Worm (Caenorhabditis elegans) whole organism, L3 larva: ENCODE data around the gene fbxa-199.

Experiments
- R02D3.7 ChIP-seq: fragments of 150-350 bp; optimal IDR thresholded peaks from 2 replicates; lab custom pipeline; 2014; ENCODE audit warnings: missing biosample characterization, missing genetic modification characterization
- ZK546.5 ChIP-seq: sonication (generic microtip); optimal IDR thresholded peaks from 2 replicates; lab custom pipeline; 2017; ENCODE audit warnings: missing biosample characterization, missing genetic modification characterization
- ceh-16 ChIP-seq: sonication (generic microtip); optimal IDR thresholded peaks from 2 replicates; lab custom pipeline; 2017; ENCODE audit warnings: missing biosample characterization, missing genetic modification characterization
- ceh-28 ChIP-seq: fragments of 150-350 bp; optimal IDR thresholded peaks from 2 replicates; lab custom pipeline; 2014; ENCODE audit warnings: missing biosample characterization, missing genetic modification reagents, missing genetic modification characterization
- ceh-9 ChIP-seq: sonication (generic microtip); optimal IDR thresholded peaks from 2 replicates; lab custom pipeline; 2018; ENCODE audit warnings: missing biosample characterization, missing genetic modification characterization
- daf-12 ChIP-seq: fragments of 150-350 bp; optimal IDR thresholded peaks from 2 replicates; lab custom pipeline; 2014; ENCODE audit warnings: missing biosample characterization, missing genetic modification reagents, missing genetic modification characterization
- elt-2 ChIP-seq: sonication (generic microtip); optimal IDR thresholded peaks from 2 replicates; lab custom pipeline; 2016; ENCODE audit warnings: missing genetic modification reagents, mild to moderate bottlenecking, missing genetic modification characterization, missing compliant biosample characterization
- elt-3 ChIP-seq, 3 experiments: fragments of 150-350 bp in 1 of 3; sonication (generic microtip) in 2 of 3; optimal IDR thresholded peaks; 2 replicates in 2 of 3; 4 replicates in 1 of 3; lab custom pipeline; 2014 to 2017; ENCODE audit warnings: missing biosample characterization in 3 of 3, missing genetic modification characterization in 3 of 3
- fkh-10 ChIP-seq: sonication (generic microtip); optimal IDR thresholded peaks from 2 replicates; lab custom pipeline; 2017; ENCODE audit warnings: missing biosample characterization, missing genetic modification reagents, missing genetic modification characterization
- fos-1 ChIP-seq: fragments of 150-350 bp; optimal IDR thresholded peaks from 2 replicates; lab custom pipeline; 2014; ENCODE audit warnings: missing biosample characterization, missing genetic modification characterization
- lin-15B ChIP-seq: fragments of 150-350 bp; optimal IDR thresholded peaks from 2 replicates; lab custom pipeline; 2014; ENCODE audit warnings: missing biosample characterization, missing genetic modification characterization
- lin-39 ChIP-seq: fragments of 150-350 bp; optimal IDR thresholded peaks from 2 replicates; lab custom pipeline; 2018; ENCODE audit warnings: missing biosample characterization, missing genetic modification reagents, missing genetic modification characterization
- lsy-12 ChIP-seq: sonication (generic microtip); optimal IDR thresholded peaks from 2 replicates; lab custom pipeline; 2016; ENCODE audit warnings: mild to moderate bottlenecking, missing genetic modification characterization, missing compliant biosample characterization
- mdl-1 ChIP-seq: fragments of 150-350 bp; optimal IDR thresholded peaks from 2 replicates; lab custom pipeline; 2014; ENCODE audit warnings: missing biosample characterization, missing genetic modification characterization
- mml-1 ChIP-seq: fragments of 150-350 bp; sonication (generic microtip); optimal IDR thresholded peaks from 3 replicates; lab custom pipeline; 2014; ENCODE audit warnings: missing biosample characterization, missing genetic modification characterization
- nfya-1 ChIP-seq: sonication (generic microtip); optimal IDR thresholded peaks from 2 replicates; lab custom pipeline; 2017; ENCODE audit warnings: missing genetic modification characterization, mild to moderate bottlenecking, missing compliant biosample characterization, antibody characterized with exemption, moderate library complexity; ENCODE audit not compliant: insufficient read depth
- nhr-11 ChIP-seq: fragments of 150-350 bp; optimal IDR thresholded peaks from 2 replicates; lab custom pipeline; 2014; ENCODE audit warnings: missing biosample characterization, missing genetic modification characterization
- nhr-12 ChIP-seq: fragments of 150-350 bp; optimal IDR thresholded peaks from 2 replicates; lab custom pipeline; 2014; ENCODE audit warnings: missing biosample characterization, missing genetic modification characterization
- nhr-25 ChIP-seq: sonication (generic microtip); optimal IDR thresholded peaks from 2 replicates; lab custom pipeline; 2017; ENCODE audit warnings: missing biosample characterization, missing genetic modification characterization
- nhr-28 ChIP-seq: fragments of 150-350 bp; optimal IDR thresholded peaks from 2 replicates; lab custom pipeline; 2014; ENCODE audit warnings: missing biosample characterization, missing genetic modification characterization
- nhr-67 ChIP-seq: fragments of 150-350 bp; optimal IDR thresholded peaks from 2 replicates; lab custom pipeline; 2014; ENCODE audit warnings: missing biosample characterization, missing genetic modification characterization
- nhr-77 ChIP-seq: fragments of 150-350 bp; optimal IDR thresholded peaks from 2 replicates; lab custom pipeline; 2014; ENCODE audit warnings: missing biosample characterization, missing genetic modification characterization
- pha-4 ChIP-seq: fragments of 150-350 bp; optimal IDR thresholded peaks from 2 replicates; lab custom pipeline; 2014; ENCODE audit warnings: missing biosample characterization, missing genetic modification reagents, missing genetic modification characterization
- pqm-1 ChIP-seq: fragments of 150-350 bp; optimal IDR thresholded peaks from 2 replicates; lab custom pipeline; 2017; ENCODE audit warnings: missing biosample characterization, missing genetic modification characterization, inconsistent platforms
- sea-2 ChIP-seq: fragments of 150-350 bp; sonication (generic microtip); optimal IDR thresholded peaks from 4 replicates; lab custom pipeline; 2014; ENCODE audit warnings: missing biosample characterization, missing genetic modification reagents, missing genetic modification characterization
- skn-1 ChIP-seq: fragments of 150-350 bp; optimal IDR thresholded peaks from 2 replicates; lab custom pipeline; 2014; ENCODE audit warnings: missing biosample characterization, missing genetic modification characterization
- tbx-2 ChIP-seq: sonication (generic microtip); optimal IDR thresholded peaks from 2 replicates; lab custom pipeline; 2016; ENCODE audit warnings: mild to moderate bottlenecking, missing genetic modification characterization, missing compliant biosample characterization
- unc-39 ChIP-seq: sonication (generic microtip); optimal IDR thresholded peaks from 4 replicates; lab custom pipeline; 2017; ENCODE audit warnings: missing biosample characterization, missing genetic modification characterization
- unc-62 ChIP-seq: fragments of 150-350 bp; sonication (generic microtip); optimal IDR thresholded peaks from 4 replicates; lab custom pipeline; 2014; ENCODE audit warnings: missing biosample characterization, missing genetic modification reagents, missing genetic modification characterization
- zag-1 ChIP-seq: fragments of 150-350 bp; optimal IDR thresholded peaks from 2 replicates; lab custom pipeline; 2014; ENCODE audit warnings: missing biosample characterization, missing genetic modification characterization
- ztf-11 ChIP-seq: fragments of 150-350 bp; optimal IDR thresholded peaks from 2 replicates; lab custom pipeline; 2014; ENCODE audit warnings: missing biosample characterization, missing genetic modification characterization
- ztf-4 ChIP-seq: fragments of 150-350 bp; optimal IDR thresholded peaks from 2 replicates; lab custom pipeline; 2014; ENCODE audit warnings: missing biosample characterization, missing genetic modification characterization

The fbxa-199 gene

ce11 chrV:15397139-15397538, 1.5 kb downstream of the fbxa-199 start:
- TF ChIP-seq nfya-1 (tag; lab: Kevin White, UChicago): no peak
- no peak for TF ChIP-seq pha-4
- no peak for TF ChIP-seq sea-2 (GFP tag; lab: Kevin White, UChicago)
- no peak for TF ChIP-seq R02D3.7 (tag; lab: Kevin White, UChicago)
- no peak for TF ChIP-seq ceh-16 (tag; lab: Kevin White, UChicago)
- TF ChIP-seq ceh-9 (tag; lab: Kevin White, UChicago): no peak
- no peak for TF ChIP-seq nhr-25
- no peak for TF ChIP-seq ztf-4 (tag; lab: Kevin White, UChicago)
- no peak for TF ChIP-seq pqm-1 (tag; lab: Kevin White, UChicago)
- TF ChIP-seq nhr-77 (tag; lab: Kevin White, UChicago): no peak
- TF ChIP-seq, all 47 proteins: peak for 0

ce11 chrV:15395347-15395746, 3.3 kb downstream of the fbxa-199 start, which contains the start of gene cyb-3:
TSS of gene cyb-3 (plus strand) at chrV:15395696.
- TF ChIP-seq unc-39 (tag; lab: Kevin White, UChicago) (no peak), nhr-11 (no peak), ceh-9 (tag; lab: Kevin White, UChicago) (no peak), skn-1 (tag; lab: Kevin White, UChicago) (no peak), tbx-2 (no peak), fkh-10 (GFP tag; lab: Kevin White, UChicago) (no peak), ceh-28 (no peak), fos-1 (tag; lab: Kevin White, UChicago) (no peak), zag-1 (tag; lab: Kevin White, UChicago) (no peak), lin-39 (tag; lab: Kevin White, UChicago) (no peak), daf-12 (no peak)

- TF ChIP-seq fos-1 (tag; lab: Kevin White, UChicago) (no peak), pha-4 (peak; percentile 6), elt-2 (tag; lab: Kevin White, UChicago) (peak; percentile 4), lin-15B (peak; percentile 41)
Measured at ce11 chrV:15394906-15395305, 3.7 kb downstream of the fbxa-199 start, which contains the start of gene T06E6.1. TSS of gene T06E6.1 (minus strand) at chrV:15394961.

ce11 chrV:15392064-15392463, 6.6 kb downstream of the fbxa-199 start:
- no peak for TF ChIP-seq pha-4

ce11 chrV:15388820-15389384, 9.7 kb downstream of the fbxa-199 start, which contains the start of gene srh-170:
TSS of gene srh-170 (minus strand) at chrV:15388870.
- TF ChIP-seq nhr-28 (no peak), lsy-12 (tag; lab: Kevin White, UChicago) (no peak), nhr-77 (tag; lab: Kevin White, UChicago) (no peak), ZK546.5 (tag; lab: Kevin White, UChicago) (no peak), fkh-10 (GFP tag; lab: Kevin White, UChicago) (no peak), ztf-4 (tag; lab: Kevin White, UChicago) (no peak), mml-1 (tag; lab: Kevin White, UChicago) (no peak), nhr-12 (tag; lab: Kevin White, UChicago) (no peak), elt-3 (tag; optimal IDR thresholded peaks at IDR 0.05; lab: Kevin White, UChicago) (no peak), lin-15B (no peak), nfya-1 (tag; lab: Kevin White, UChicago) (no peak), nhr-25 (no peak)

- no peak for TF ChIP-seq unc-62 (GFP tag; lab: Kevin White, UChicago)
Measured at ce11 chrV:15384733-15385132, 13.9 kb downstream of the fbxa-199 start, which contains the start of gene str-102. TSS of gene str-102 (plus strand) at chrV:15385033.

- TF ChIP-seq pha-4: no peak
- TF ChIP-seq nfya-1 (tag; lab: Kevin White, UChicago): no peak
- TF ChIP-seq unc-62 (GFP tag; lab: Kevin White, UChicago): no peak
- TF ChIP-seq sea-2 (GFP tag; lab: Kevin White, UChicago): no peak
- no peak for TF ChIP-seq nhr-67 (tag; lab: Kevin White, UChicago)
- no peak for TF ChIP-seq R02D3.7 (tag; lab: Kevin White, UChicago)
- no peak for TF ChIP-seq unc-39 (tag; lab: Kevin White, UChicago)
- TF ChIP-seq ztf-11 (tag; lab: Kevin White, UChicago): no peak
- no peak for TF ChIP-seq ceh-16 (tag; lab: Kevin White, UChicago)
- no peak for TF ChIP-seq elt-3 (tag; optimal IDR thresholded peaks at IDR 0.05; lab: Kevin White, UChicago)
- TF ChIP-seq mdl-1: no peak
- TF ChIP-seq, all 47 proteins: peak for 0
Measured at ce11 chrV:15383739-15384138, 14.9 kb downstream of the fbxa-199 start, which contains the start of gene str-88. TSS of gene str-88 (minus strand) at chrV:15383839.
